Worm (Caenorhabditis elegans) whole organism, L2 larva: ENCODE data around the gene gop-1.
"Not testable (repeated sequence)": the region's sequence is repeated elsewhere in the genome, so short reads cannot be mapped to it uniquely, and the experiment has no call there.

Source experiments
- F13H6.1 ChIP-seq: sonication (generic microtip); optimal IDR thresholded peaks from 2 replicates; lab custom pipeline; 2016; ENCODE audit warnings: missing genetic modification characterization, missing compliant biosample characterization
- R02D3.7 ChIP-seq: fragments of 150-350 bp; optimal IDR thresholded peaks from 2 replicates; lab custom pipeline; 2014; ENCODE audit warnings: missing biosample characterization, missing genetic modification characterization
- alr-1 ChIP-seq: fragments of 150-350 bp; optimal IDR thresholded peaks from 2 replicates; lab custom pipeline; 2014; ENCODE audit warnings: missing biosample characterization, missing genetic modification characterization
- aly-2 ChIP-seq: fragments of 150-350 bp; optimal IDR thresholded peaks from 2 replicates; lab custom pipeline; 2014; ENCODE audit warnings: missing biosample characterization, missing genetic modification characterization
- ama-1 ChIP-seq: fragments of 150-350 bp; optimal IDR thresholded peaks from 2 replicates; lab custom pipeline; 2018; ENCODE audit warnings: inconsistent platforms
- ceh-16 ChIP-seq: fragments of 150-350 bp; optimal IDR thresholded peaks from 2 replicates; lab custom pipeline; 2014; ENCODE audit warnings: missing biosample characterization, missing genetic modification characterization
- ceh-82 ChIP-seq: fragments of 150-350 bp; optimal IDR thresholded peaks from 2 replicates; lab custom pipeline; 2014; ENCODE audit warnings: missing biosample characterization, missing genetic modification characterization
- crh-2 ChIP-seq: sonication (generic microtip); optimal IDR thresholded peaks from 2 replicates; lab custom pipeline; 2017; ENCODE audit warnings: missing biosample characterization, missing genetic modification characterization
- egl-27 ChIP-seq: sonication (generic microtip); optimal IDR thresholded peaks from 3 replicates; lab custom pipeline; 2017; ENCODE audit warnings: missing biosample characterization, missing genetic modification reagents, missing genetic modification characterization
- fos-1 ChIP-seq: fragments of 150-350 bp; optimal IDR thresholded peaks from 2 replicates; lab custom pipeline; 2014; ENCODE audit warnings: missing biosample characterization, missing genetic modification characterization
- gmeb-1 ChIP-seq: fragments of 150-350 bp; optimal IDR thresholded peaks from 2 replicates; lab custom pipeline; 2014; ENCODE audit warnings: missing biosample characterization, missing genetic modification characterization
- lin-11 ChIP-seq: fragments of 150-350 bp; sonication (generic microtip); optimal IDR thresholded peaks from 2 replicates; lab custom pipeline; 2014; ENCODE audit warnings: missing biosample characterization, missing genetic modification characterization, inconsistent platforms, mixed read lengths
- lin-13 ChIP-seq: fragments of 150-350 bp; optimal IDR thresholded peaks from 2 replicates; lab custom pipeline; 2014; ENCODE audit warnings: missing biosample characterization, missing genetic modification reagents, missing genetic modification characterization
- lsy-2 ChIP-seq, 2 experiments: fragments of 150-350 bp in 1 of 2; sonication (generic microtip) in 1 of 2; optimal IDR thresholded peaks; 2 replicates each; lab custom pipeline; 2014 to 2017; ENCODE audit warnings: missing biosample characterization in 2 of 2, missing genetic modification characterization in 2 of 2
- mab-5 ChIP-seq: fragments of 150-350 bp; optimal IDR thresholded peaks from 2 replicates; lab custom pipeline; 2014; ENCODE audit warnings: missing biosample characterization, missing genetic modification characterization
- mdl-1 ChIP-seq, 2 experiments: fragments of 150-350 bp in 1 of 2; sonication (generic microtip) in 1 of 2; optimal IDR thresholded peaks; 2 replicates each; lab custom pipeline; 2017; ENCODE audit warnings: missing biosample characterization in 2 of 2, missing genetic modification characterization in 2 of 2
- nhr-10 ChIP-seq: sonication (generic microtip); optimal IDR thresholded peaks from 2 replicates; lab custom pipeline; 2017; ENCODE audit warnings: missing biosample characterization, missing genetic modification characterization
- nhr-129 ChIP-seq: fragments of 150-350 bp; optimal IDR thresholded peaks from 2 replicates; lab custom pipeline; 2014; ENCODE audit warnings: missing biosample characterization, missing genetic modification characterization
- nhr-21 ChIP-seq: fragments of 150-350 bp; optimal IDR thresholded peaks from 2 replicates; lab custom pipeline; 2014; ENCODE audit warnings: missing biosample characterization, missing genetic modification characterization
- nhr-23 ChIP-seq: fragments of 150-350 bp; optimal IDR thresholded peaks from 2 replicates; lab custom pipeline; 2014; ENCODE audit warnings: missing biosample characterization, missing genetic modification reagents, missing genetic modification characterization
- nhr-237 ChIP-seq: fragments of 150-350 bp; optimal IDR thresholded peaks from 2 replicates; lab custom pipeline; 2014; ENCODE audit warnings: missing biosample characterization, missing genetic modification characterization
- nhr-25 ChIP-seq: fragments of 150-350 bp; sonication (generic microtip); optimal IDR thresholded peaks from 3 replicates; lab custom pipeline; 2014; ENCODE audit warnings: missing biosample characterization, missing genetic modification characterization
- nhr-6 ChIP-seq: fragments of 150-350 bp; optimal IDR thresholded peaks from 2 replicates; lab custom pipeline; 2014; ENCODE audit warnings: missing biosample characterization, missing genetic modification characterization
- peb-1 ChIP-seq: fragments of 150-350 bp; optimal IDR thresholded peaks from 2 replicates; lab custom pipeline; 2014; ENCODE audit warnings: missing biosample characterization, missing genetic modification characterization
- sem-4 ChIP-seq: fragments of 150-350 bp; optimal IDR thresholded peaks from 2 replicates; lab custom pipeline; 2014; ENCODE audit warnings: missing biosample characterization, missing genetic modification reagents, missing genetic modification characterization
- skn-1 ChIP-seq: sonication (generic microtip); optimal IDR thresholded peaks from 2 replicates; lab custom pipeline; 2017; ENCODE audit warnings: missing biosample characterization, missing genetic modification characterization
- sma-9 ChIP-seq, 2 experiments: fragments of 150-350 bp in 1 of 2; sonication (generic microtip) in 1 of 2; optimal IDR thresholded peaks; 2 replicates each; lab custom pipeline; 2014 to 2016; ENCODE audit warnings: missing genetic modification characterization in 2 of 2, mild to moderate bottlenecking in 1 of 2, missing biosample characterization in 1 of 2, missing compliant biosample characterization in 1 of 2, missing genetic modification reagents in 1 of 2, moderate library complexity in 1 of 2
- snpc-4 ChIP-seq: fragments of 150-350 bp; optimal IDR thresholded peaks from 2 replicates; lab custom pipeline; 2014; ENCODE audit warnings: missing biosample characterization, missing genetic modification characterization
- unc-39 ChIP-seq: fragments of 150-350 bp; optimal IDR thresholded peaks from 2 replicates; lab custom pipeline; 2014; ENCODE audit warnings: missing biosample characterization, missing genetic modification characterization
- unc-55 ChIP-seq: fragments of 150-350 bp; sonication (generic microtip); optimal IDR thresholded peaks from 3 replicates; lab custom pipeline; 2014; ENCODE audit warnings: missing biosample characterization, missing genetic modification reagents, missing genetic modification characterization
- zag-1 ChIP-seq: fragments of 150-350 bp; optimal IDR thresholded peaks from 2 replicates; lab custom pipeline; 2014; ENCODE audit warnings: missing biosample characterization, missing genetic modification characterization
- ztf-11 ChIP-seq: sonication (generic microtip); optimal IDR thresholded peaks from 2 replicates; lab custom pipeline; 2017; ENCODE audit warnings: missing biosample characterization, missing genetic modification characterization

Gene gop-1

DNA sequence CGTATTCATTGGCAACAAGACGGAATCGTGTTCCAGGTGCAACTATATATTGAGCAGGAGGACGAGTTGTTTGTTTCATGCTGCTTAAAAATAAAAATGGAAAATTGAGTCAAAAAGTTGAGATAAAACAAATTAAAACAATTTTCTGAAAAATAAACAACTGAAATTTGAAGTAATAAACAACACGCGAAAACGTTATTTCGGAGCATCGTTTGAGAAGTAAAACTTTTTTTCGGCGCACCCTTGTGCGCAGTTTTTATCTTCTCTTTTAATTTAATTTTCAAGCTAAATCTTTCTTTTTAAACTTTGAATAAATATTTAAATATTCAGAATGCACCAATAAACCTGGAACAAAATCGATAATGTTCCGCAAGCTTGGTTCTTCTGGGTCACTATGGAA, at the start of gene gop-1, which contains the start of gene sumv-1:
Gene gop-1, plus strand, starts transcription at position 331 of the 400 bp plus-strand sequence.
Gene sumv-1, minus strand, starts transcription at position 80 of the 400 bp plus-strand sequence.
- TF ChIP-seq alr-1 (tag; lab: Kevin White, UChicago) = no peak

DNA sequence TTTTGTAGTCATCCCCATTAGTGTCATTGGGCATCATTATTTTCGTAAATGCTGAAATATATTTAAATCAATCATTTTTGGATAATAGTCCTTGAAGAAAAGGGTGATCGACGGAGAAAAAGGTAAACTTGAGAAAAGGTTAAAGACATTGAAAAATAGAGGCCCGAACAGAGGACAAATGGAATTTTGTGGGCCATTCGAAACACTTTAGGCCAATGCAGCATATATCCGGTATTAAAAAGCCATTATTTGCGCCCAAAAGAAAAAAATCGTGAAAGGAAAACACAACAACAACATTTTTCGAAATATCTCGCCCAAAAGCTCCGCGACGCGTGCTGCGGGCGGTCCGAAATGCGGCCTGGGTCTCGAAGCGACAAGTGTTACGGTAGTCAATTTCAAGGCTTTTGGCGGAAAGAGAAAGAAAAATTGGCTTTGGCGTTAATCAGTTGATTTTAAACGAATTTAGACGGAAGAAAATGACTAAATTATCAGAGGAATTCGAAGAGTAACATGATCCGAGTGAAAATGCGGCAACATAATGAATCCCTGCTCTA, 47.3 kb upstream of the gop-1 start, which contains the start of gene morc-1:
Gene morc-1, minus strand, starts transcription at position 51 of the 554 bp plus-strand sequence.
- TF ChIP-seq R02D3.7 (tag; lab: Kevin White, UChicago) (no peak), unc-55 (GFP tag; lab: Kevin White, UChicago) (no peak)
- TF ChIP-seq, all 48 proteins: peak for 0

DNA sequence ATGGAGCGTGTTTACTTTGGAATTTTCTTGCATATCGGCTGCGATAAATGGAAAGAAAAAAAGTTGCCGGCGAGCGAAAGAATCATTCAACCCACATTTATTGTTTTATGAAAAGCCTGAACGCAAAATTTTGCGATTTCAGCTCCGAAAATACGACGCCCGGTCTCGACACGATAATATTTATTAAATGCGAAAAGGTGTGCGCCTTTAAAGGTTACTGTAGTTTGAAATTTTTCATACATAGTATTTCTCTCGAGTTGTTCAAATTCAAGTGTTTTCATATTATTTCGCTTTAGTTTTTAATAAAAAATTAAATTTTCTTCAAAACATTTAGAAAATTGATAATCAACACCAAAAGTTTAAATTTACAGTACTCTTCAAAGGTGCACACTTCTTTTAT, 45.2 kb upstream of the gop-1 start, which contains the start of gene syx-16:
Gene syx-16, minus strand, starts transcription at position 118 of the 400 bp plus-strand sequence.
- TF ChIP-seq nhr-237 (tag; lab: Kevin White, UChicago) (no peak), nhr-23 (tag; lab: Kevin White, UChicago) (no peak), sem-4 (tag; lab: Kevin White, UChicago) (no peak), unc-55 (GFP tag; lab: Kevin White, UChicago) (no peak), zag-1 (tag; lab: Kevin White, UChicago) (no peak), nhr-10 (tag; lab: Kevin White, UChicago) (no peak), lsy-2 (tag; optimal IDR thresholded peaks at IDR 0.05; lab: Kevin White, UChicago) (peak in 1 of 2 experiments; percentile 8)

DNA sequence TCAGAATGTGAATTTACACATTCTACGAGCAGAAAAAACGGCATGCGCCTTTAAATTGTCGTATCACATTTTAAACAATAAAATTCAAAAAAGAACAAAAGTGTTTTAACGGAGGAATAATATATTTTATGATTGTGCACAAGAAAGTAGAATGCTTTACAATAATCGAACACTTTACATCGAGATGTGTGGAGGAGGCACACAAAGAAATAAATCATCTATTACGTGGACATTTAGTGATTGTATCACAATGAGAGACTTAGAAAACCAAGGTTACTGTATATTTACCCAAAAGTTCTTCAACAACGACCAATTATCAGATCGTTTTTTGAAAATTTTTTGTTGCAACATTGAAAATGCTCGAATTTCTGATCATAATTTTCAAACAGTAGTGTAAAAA, 44.0 kb upstream of the gop-1 start:
- TF ChIP-seq skn-1 (tag; lab: Kevin White, UChicago) (no peak), peb-1 (tag; lab: Kevin White, UChicago) (no peak), mdl-1 (tag; optimal IDR thresholded peaks at IDR 0.05; lab: Kevin White, UChicago) (no peak), nhr-25 (tag; lab: Kevin White, UChicago) (no peak), unc-39 (no peak), nhr-10 (tag; lab: Kevin White, UChicago) (no peak), lin-13 (GFP tag; lab: Kevin White, UChicago) (no peak), lsy-2 (tag; optimal IDR thresholded peaks at IDR 0.05; lab: Kevin White, UChicago) (no peak), nhr-237 (tag; lab: Kevin White, UChicago) (no peak), R02D3.7 (tag; lab: Kevin White, UChicago) (no peak)

DNA sequence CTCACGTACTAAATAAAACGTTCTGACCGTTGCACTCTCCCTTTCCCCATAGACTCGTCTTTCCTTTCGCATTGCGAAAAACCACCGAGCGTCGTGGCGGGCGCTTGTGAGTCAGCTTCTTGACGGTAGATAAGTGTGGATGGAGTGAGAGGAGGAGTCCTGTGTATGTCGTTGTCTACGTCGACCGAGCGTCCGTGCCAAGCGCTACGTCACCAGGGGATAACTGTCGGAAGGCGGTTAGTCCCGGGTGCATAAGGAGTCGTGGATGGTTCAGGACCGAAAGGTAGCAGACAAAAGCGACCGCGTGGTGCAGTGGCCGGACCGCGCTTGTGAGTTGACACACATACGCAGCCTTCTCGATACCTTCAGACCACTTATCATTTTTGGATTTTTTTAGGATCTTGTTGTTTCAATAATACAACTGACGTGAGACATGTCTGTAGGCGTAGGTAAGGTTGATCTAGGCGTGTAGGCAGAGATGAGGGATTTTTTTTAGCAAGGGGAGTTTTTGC, 43.0 kb upstream of the gop-1 start:
- TF ChIP-seq nhr-129 (tag; lab: Kevin White, UChicago) = peak; percentile 37
- peak; percentile 52 for TF ChIP-seq sma-9 (GFP tag; optimal IDR thresholded peaks at IDR 0.05; lab: Kevin White, UChicago)
- not testable (repeated sequence) for TF ChIP-seq sma-9 (tag; optimal IDR thresholded peaks at IDR 0.05; lab: Kevin White, UChicago)
- TF ChIP-seq fos-1 (tag; lab: Kevin White, UChicago) = peak; percentile 63
- TF ChIP-seq lin-13 (GFP tag; lab: Kevin White, UChicago) = peak; percentile 25
- TF ChIP-seq gmeb-1 (tag; lab: Kevin White, UChicago) = peak; percentile 21
- peak; percentile 7 for TF ChIP-seq egl-27 (tag; lab: Kevin White, UChicago)
- peak; percentile 58 for TF ChIP-seq F13H6.1 (tag; lab: Kevin White, UChicago)
- TF ChIP-seq crh-2 (tag; lab: Kevin White, UChicago) = peak; percentile 18
- TF ChIP-seq unc-55 (GFP tag; lab: Kevin White, UChicago) = peak; percentile 10
- TF ChIP-seq nhr-21 = peak; percentile 65
- TF ChIP-seq lsy-2 (tag; optimal IDR thresholded peaks at IDR 0.05; lab: Kevin White, UChicago) = peak in 1 of 2 experiments; percentile 58
- TF ChIP-seq, all 48 proteins: peak for 11; not testable (repeated sequence) for 37

DNA sequence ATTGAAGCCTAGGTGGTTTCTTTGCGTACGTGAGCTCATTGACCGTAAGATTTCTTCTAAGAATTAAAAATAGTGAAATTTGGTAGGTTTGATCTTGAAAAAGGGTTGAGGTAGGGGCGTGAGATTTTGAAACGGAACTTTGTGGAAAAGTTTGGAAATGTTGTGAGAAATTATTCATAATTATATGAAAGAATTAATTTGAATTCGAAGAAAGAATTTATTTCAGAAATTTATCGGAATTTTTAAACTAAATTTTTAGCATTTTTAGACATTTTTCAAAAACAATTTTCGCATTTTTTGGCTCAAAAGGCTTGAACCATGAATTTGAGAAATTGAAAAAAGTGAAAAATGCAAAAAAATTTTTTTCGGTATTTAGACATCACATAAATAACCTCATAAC, 40.1 kb upstream of the gop-1 start:
- no peak for TF ChIP-seq aly-2 (tag; lab: Kevin White, UChicago)
- no peak for TF ChIP-seq ceh-82 (tag; lab: Kevin White, UChicago)
- TF ChIP-seq ceh-16 (tag; lab: Kevin White, UChicago) = no peak
- TF ChIP-seq nhr-6 (tag; lab: Kevin White, UChicago) = no peak
- TF ChIP-seq, all 48 proteins: peak for 0

DNA sequence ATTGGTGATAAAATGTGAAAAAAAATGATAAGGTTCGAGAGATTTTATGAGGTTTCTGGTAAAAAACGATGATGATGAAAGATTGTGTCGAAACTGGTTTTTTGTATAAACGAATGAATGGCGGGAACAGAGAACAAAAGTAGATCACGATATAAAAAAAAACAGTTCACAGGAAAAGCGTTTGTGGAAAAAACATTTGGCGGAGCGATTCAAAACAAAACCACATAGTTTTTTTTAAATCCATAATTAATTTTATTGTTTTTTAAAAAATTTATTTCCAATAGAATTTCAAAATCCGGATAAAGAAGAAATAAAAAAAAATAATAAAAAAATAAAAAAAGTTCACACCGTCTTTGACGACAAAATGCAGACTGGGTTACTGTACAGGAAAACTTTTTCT, 38.9 kb upstream of the gop-1 start, which contains the start of gene ZC155.4:
Gene ZC155.4, minus strand, starts transcription at position 101 of the 400 bp plus-strand sequence.
- TF ChIP-seq egl-27 (tag; lab: Kevin White, UChicago) = no peak
- no peak for TF ChIP-seq gmeb-1 (tag; lab: Kevin White, UChicago)
- TF ChIP-seq lin-11 (tag; lab: Kevin White, UChicago) = no peak
- no peak for TF ChIP-seq ama-1 (lab: Kevin White, UChicago)
- TF ChIP-seq mab-5 (tag; lab: Kevin White, UChicago) = no peak
- TF ChIP-seq lsy-2 (tag; optimal IDR thresholded peaks at IDR 0.05; lab: Kevin White, UChicago) = no peak
- no peak for TF ChIP-seq crh-2 (tag; lab: Kevin White, UChicago)
- no peak for TF ChIP-seq ztf-11 (tag; lab: Kevin White, UChicago)
- TF ChIP-seq snpc-4 (tag; lab: Kevin White, UChicago) = no peak
